Fruit fly (Drosophila melanogaster) whole organism, embryonic: ENCODE results near the gene nmo.

Source experiments
- Bdp1 ChIP-seq: fragments of 200-800 bp; sonication (Bioruptor generic); optimal IDR thresholded peaks from 3 replicates; lab custom pipeline; 2016; ENCODE audit warnings: missing biosample characterization, missing genetic modification characterization
- Bgb ChIP-seq: fragments of 200-800 bp; sonication (Bioruptor generic); IDR thresholded peaks from 2 replicates; pipeline ENCODE4 v1.3.6; 2022; ENCODE audit warnings: missing biosample characterization, missing genetic modification characterization; ENCODE audit not compliant: partially characterized antibody
- CG10979 ChIP-seq: fragments of 200-800 bp; sonication (Bioruptor generic); optimal IDR thresholded peaks from 2 replicates; lab custom pipeline; 2018; ENCODE audit warnings: missing biosample characterization, mild to moderate bottlenecking, missing genetic modification characterization, moderate library complexity
- CG11247 ChIP-seq: fragments of 200-800 bp; sonication (Bioruptor generic); IDR thresholded peaks from 2 replicates; pipeline ENCODE4 v1.3.6; 2022; ENCODE audit warnings: missing biosample characterization, missing genetic modification characterization
- CG11504 ChIP-seq: fragments of 200-800 bp; sonication (Bioruptor generic); optimal IDR thresholded peaks from 3 replicates; lab custom pipeline; 2019; ENCODE audit warnings: missing biosample characterization, mild to moderate bottlenecking, missing genetic modification characterization, moderate library complexity
- CG12104 ChIP-seq: fragments of 200-800 bp; sonication (Bioruptor generic); optimal IDR thresholded peaks from 3 replicates; lab custom pipeline; 2016; ENCODE audit warnings: missing biosample characterization, missing genetic modification characterization
- CG12391 ChIP-seq: fragments of 200-800 bp; sonication (Bioruptor generic); optimal IDR thresholded peaks from 3 replicates; lab custom pipeline; 2018; ENCODE audit warnings: missing biosample characterization, mild to moderate bottlenecking, missing genetic modification characterization, moderate library complexity
- CG13123 ChIP-seq: fragments of 200-800 bp; sonication (Bioruptor generic); optimal IDR thresholded peaks from 2 replicates; lab custom pipeline; 2016; ENCODE audit warnings: missing biosample characterization, missing genetic modification characterization
- CG14050 ChIP-seq: fragments of 200-800 bp; sonication (Bioruptor generic); IDR thresholded peaks from 3 replicates; pipeline ENCODE4 v1.3.6; 2022; ENCODE audit warnings: missing biosample characterization, missing genetic modification characterization
- CG3065 ChIP-seq: fragments of 200-800 bp; sonication (Bioruptor generic); optimal IDR thresholded peaks from 2 replicates; lab custom pipeline; 2016; ENCODE audit warnings: missing biosample characterization, missing genetic modification characterization
- CG34224 ChIP-seq: fragments of 200-800 bp; sonication (Bioruptor generic); IDR thresholded peaks from 3 replicates; pipeline ENCODE4 v1.3.6; 2022; ENCODE audit warnings: missing biosample characterization, missing genetic modification characterization; ENCODE audit not compliant: partially characterized antibody
- CG42726 ChIP-seq: fragments of 200-800 bp; sonication (Bioruptor generic); IDR thresholded peaks from 2 replicates; pipeline ENCODE4 v1.3.6; 2022; ENCODE audit warnings: missing biosample characterization, missing genetic modification characterization; ENCODE audit not compliant: partially characterized antibody
- CG43689 ChIP-seq: fragments of 200-800 bp; sonication (Bioruptor generic); IDR thresholded peaks from 2 replicates; pipeline ENCODE4 v1.3.6; 2022; ENCODE audit warnings: missing biosample characterization, missing genetic modification characterization
- CG4854 ChIP-seq: fragments of 200-800 bp; sonication (Bioruptor generic); optimal IDR thresholded peaks from 2 replicates; lab custom pipeline; 2016; ENCODE audit warnings: missing biosample characterization, missing genetic modification characterization, inconsistent platforms
- CG6854 ChIP-seq: fragments of 200-800 bp; sonication (Bioruptor generic); optimal IDR thresholded peaks from 3 replicates; lab custom pipeline; 2017; ENCODE audit warnings: missing biosample characterization, mild to moderate bottlenecking, missing genetic modification characterization
- CG7745 ChIP-seq: fragments of 200-800 bp; sonication (Bioruptor generic); optimal IDR thresholded peaks from 2 replicates; lab custom pipeline; 2018; ENCODE audit warnings: missing biosample characterization, mild to moderate bottlenecking, missing genetic modification characterization, moderate library complexity
- CG8089 ChIP-seq: fragments of 200-800 bp; sonication (Bioruptor generic); optimal IDR thresholded peaks from 3 replicates; lab custom pipeline; 2016; ENCODE audit warnings: missing biosample characterization, missing genetic modification characterization
- Chrac-16 ChIP-seq: fragments of 200-800 bp; sonication (Bioruptor generic); optimal IDR thresholded peaks from 3 replicates; lab custom pipeline; 2016; ENCODE audit warnings: missing biosample characterization, missing genetic modification characterization
- CkIIα-i1 ChIP-seq: fragments of 200-800 bp; sonication (Bioruptor generic); IDR thresholded peaks from 2 replicates; pipeline ENCODE4 v1.3.6; 2022; ENCODE audit warnings: missing biosample characterization, missing genetic modification characterization
- Elba2 ChIP-seq: fragments of 200-800 bp; sonication (Bioruptor generic); optimal IDR thresholded peaks from 3 replicates; lab custom pipeline; 2016; ENCODE audit warnings: missing biosample characterization, missing genetic modification characterization
- GATAe ChIP-seq: fragments of 200-800 bp; sonication (Bioruptor generic); conservative IDR thresholded peaks from 2 replicates; pipeline ENCODE4 v1.3.6; 2022; ENCODE audit warnings: missing biosample characterization, missing genetic modification characterization
- H15 ChIP-seq: fragments of 200-800 bp; sonication (Bioruptor generic); IDR thresholded peaks from 3 replicates; pipeline ENCODE4 v1.3.6; 2022; ENCODE audit warnings: missing biosample characterization, missing genetic modification characterization
- Hand ChIP-seq: fragments of 200-800 bp; sonication (Bioruptor generic); optimal IDR thresholded peaks from 2 replicates; lab custom pipeline; 2017; ENCODE audit warnings: mild to moderate bottlenecking, missing biosample characterization, missing genetic modification reagents, missing genetic modification characterization
- Mrtf ChIP-seq: fragments of 200-800 bp; sonication (Bioruptor generic); IDR thresholded peaks from 3 replicates; pipeline ENCODE4 v1.3.6; 2022; ENCODE audit warnings: missing biosample characterization, missing genetic modification characterization
- Myb ChIP-seq: fragments of 200-800 bp; sonication (Bioruptor generic); optimal IDR thresholded peaks from 2 replicates; lab custom pipeline; 2016; ENCODE audit warnings: missing biosample characterization, missing genetic modification characterization
- Nf-YA ChIP-seq: fragments of 200-800 bp; sonication (Bioruptor generic); IDR thresholded peaks from 2 replicates; pipeline ENCODE4 v1.3.6; 2022; ENCODE audit warnings: missing biosample characterization, missing genetic modification characterization
- Nf-YB ChIP-seq: fragments of 200-800 bp; sonication (Bioruptor generic); optimal IDR thresholded peaks from 3 replicates; lab custom pipeline; 2019; ENCODE audit warnings: missing biosample characterization, mild to moderate bottlenecking, missing genetic modification characterization, moderate library complexity
- Oli ChIP-seq: fragments of 200-800 bp; sonication (Bioruptor generic); optimal IDR thresholded peaks from 2 replicates; lab custom pipeline; 2018; ENCODE audit warnings: missing biosample characterization, mild to moderate bottlenecking, missing genetic modification characterization, moderate library complexity
- Sox102F ChIP-seq: fragments of 200-800 bp; sonication (Bioruptor generic); optimal IDR thresholded peaks from 2 replicates; lab custom pipeline; 2018; ENCODE audit warnings: missing biosample characterization, mild to moderate bottlenecking, missing genetic modification characterization, moderate library complexity
- Stat92E ChIP-seq, 3 experiments: fragments of >200 bp in 2 of 3; fragments of 200-800 bp in 1 of 3; sonication (Bioruptor generic) in 1 of 3; optimal IDR thresholded peaks; 2 replicates each; lab custom pipeline; 2017 to 2019; ENCODE audit warnings: missing biosample characterization in 3 of 3, missing genetic modification characterization in 3 of 3, mild to moderate bottlenecking in 1 of 3, moderate library complexity in 1 of 3
- Tbp ChIP-seq: fragments of >200 bp; optimal IDR thresholded peaks from 2 replicates; lab custom pipeline; 2018; ENCODE audit warnings: missing biosample characterization, missing genetic modification characterization
- amos ChIP-seq: fragments of 200-800 bp; sonication (Bioruptor generic); IDR thresholded peaks from 2 replicates; pipeline ENCODE4 v1.3.6; 2022; ENCODE audit warnings: missing biosample characterization, missing genetic modification characterization; ENCODE audit not compliant: partially characterized antibody
- bsh ChIP-seq, 2 experiments: fragments of 200-800 bp; sonication (Bioruptor generic); optimal IDR thresholded peaks; 2 replicates each; lab custom pipeline; 2017 to 2018; ENCODE audit warnings: mild to moderate bottlenecking in 2 of 2, missing biosample characterization in 2 of 2, missing genetic modification characterization in 2 of 2, moderate library complexity in 1 of 2
- cas ChIP-seq: fragments of 200-800 bp; sonication (Bioruptor generic); IDR thresholded peaks from 2 replicates; pipeline ENCODE4 v1.3.6; 2022; ENCODE audit warnings: missing biosample characterization, missing genetic modification characterization
- cg ChIP-seq: fragments of 200-800 bp; sonication (Bioruptor generic); optimal IDR thresholded peaks from 3 replicates; lab custom pipeline; 2019; ENCODE audit warnings: missing biosample characterization, mild to moderate bottlenecking, missing genetic modification characterization, moderate library complexity
- crc ChIP-seq: fragments of 200-800 bp; sonication (Bioruptor generic); optimal IDR thresholded peaks from 2 replicates; lab custom pipeline; 2016; ENCODE audit warnings: missing biosample characterization, missing genetic modification characterization
- danr ChIP-seq: fragments of 200-800 bp; sonication (Bioruptor generic); IDR thresholded peaks from 2 replicates; pipeline ENCODE4 v1.3.6; 2022; ENCODE audit warnings: missing biosample characterization, missing genetic modification characterization
- dm ChIP-seq: fragments of 200-800 bp; sonication (Bioruptor generic); optimal IDR thresholded peaks from 3 replicates; lab custom pipeline; 2016; ENCODE audit warnings: missing biosample characterization, missing genetic modification characterization
- eve ChIP-seq, 2 experiments: fragments of >200 bp; optimal IDR thresholded peaks; 2 replicates each; lab custom pipeline; 2017; ENCODE audit warnings: missing biosample characterization in 2 of 2, missing genetic modification characterization in 2 of 2
- exex ChIP-seq: fragments of 200-800 bp; sonication (Bioruptor generic); optimal IDR thresholded peaks from 4 replicates; lab custom pipeline; 2018; ENCODE audit warnings: missing biosample characterization, mild to moderate bottlenecking, missing genetic modification characterization, moderate library complexity
- fru ChIP-seq: fragments of >200 bp; optimal IDR thresholded peaks from 2 replicates; lab custom pipeline; 2017
- ftz-f1 ChIP-seq: fragments of 200-800 bp; sonication (Bioruptor generic); optimal IDR thresholded peaks from 2 replicates; lab custom pipeline; 2016; ENCODE audit warnings: missing biosample characterization, missing genetic modification characterization
- hb ChIP-seq: fragments of 200-800 bp; sonication (Bioruptor generic); IDR thresholded peaks from 3 replicates; pipeline ENCODE4 v1.3.6; 2022; ENCODE audit warnings: missing biosample characterization, missing genetic modification characterization; ENCODE audit not compliant: partially characterized antibody
- lmd ChIP-seq: fragments of 200-800 bp; sonication (Bioruptor generic); IDR thresholded peaks from 2 replicates; pipeline ENCODE4 v1.3.6; 2022; ENCODE audit warnings: missing biosample characterization, missing genetic modification characterization
- org-1 ChIP-seq: fragments of 200-800 bp; sonication (Bioruptor generic); optimal IDR thresholded peaks from 2 replicates; lab custom pipeline; 2017; ENCODE audit warnings: missing biosample characterization, missing genetic modification characterization
- pan ChIP-seq, 4 experiments: fragments of >200 bp in 3 of 4; fragments of 200-800 bp in 1 of 4; sonication (Bioruptor generic) in 1 of 4; optimal IDR thresholded peaks in 3 of 4; IDR thresholded peaks in 1 of 4; 2 replicates each; pipeline versions ENCODE4 v1.3.6 to Lab custom; 2017 to 2022; ENCODE audit warnings: missing biosample characterization in 2 of 4, missing genetic modification characterization in 2 of 4, mixed read lengths in 1 of 4
- pum ChIP-seq: fragments of 200-800 bp; sonication (Bioruptor generic); optimal IDR thresholded peaks from 2 replicates; lab custom pipeline; 2016; ENCODE audit warnings: missing biosample characterization, missing genetic modification characterization
- zfh2 ChIP-seq: fragments of 200-800 bp; sonication (Bioruptor generic); optimal IDR thresholded peaks from 2 replicates; lab custom pipeline; 2016; ENCODE audit warnings: missing biosample characterization, missing genetic modification characterization

The nmo gene

DNA sequence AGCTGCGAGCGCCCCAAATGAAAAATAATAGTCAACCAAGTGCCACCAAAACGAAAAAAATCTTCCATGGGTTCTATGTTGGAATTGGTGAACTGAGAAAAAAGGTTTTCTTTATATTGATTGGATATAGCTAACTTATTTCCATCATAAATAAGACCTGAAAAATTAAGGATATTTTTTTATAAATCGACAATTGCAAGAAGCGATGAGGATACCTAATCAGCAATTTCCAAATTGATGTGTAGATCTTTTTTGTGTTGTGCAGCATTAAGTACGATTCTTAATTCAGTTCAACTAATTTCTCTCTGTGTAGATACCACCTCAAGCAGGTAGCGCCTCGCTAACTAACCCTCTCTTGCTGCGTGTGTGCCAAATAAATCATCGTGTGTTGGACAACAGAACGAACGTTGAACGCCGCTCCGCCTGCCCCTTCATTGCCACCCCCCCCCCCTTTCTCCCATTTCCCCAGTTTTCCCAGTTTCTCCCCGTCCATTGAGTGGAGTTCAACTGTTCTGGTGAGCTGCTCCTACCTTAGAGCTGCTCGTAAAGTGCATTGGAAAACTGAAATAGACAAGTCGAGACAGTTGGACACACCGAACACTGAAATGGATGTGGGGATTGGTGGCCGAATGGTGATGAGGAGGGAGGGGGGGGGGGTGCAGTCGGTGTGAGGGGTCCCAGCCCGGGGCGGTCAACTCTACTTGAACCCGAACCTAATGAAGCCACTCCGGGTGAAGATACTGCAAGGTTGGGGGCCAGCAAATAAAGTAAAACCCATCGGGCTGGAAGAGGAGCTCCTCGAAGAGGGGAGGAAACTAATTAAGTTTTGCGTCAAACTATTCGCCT, 10.2 kb downstream of the nmo start (continued):
- TF ChIP-seq Bdp1 (GFP tag; lab: Kevin White, UChicago) (no peak), CG7745 (tag; lab: Kevin White, UChicago) (no peak), CG34224 (GFP tag; lab: Robert Waterston, UW) (no peak), org-1 (GFP tag; lab: Kevin White, UChicago) (peak; percentile 41), Stat92E (GFP tag; optimal IDR thresholded peaks at IDR 0.05; lab: Kevin White, UChicago) (peak in 1 of 3 experiments; percentile 46), Mrtf (GFP tag; lab: Robert Waterston, UW) (peak; percentile 35; the same call in 1 of the 3 replicates), crc (GFP tag; lab: Kevin White, UChicago) (peak; percentile 45), amos (GFP tag; lab: Robert Waterston, UW) (no peak), CG43689 (no peak), CG42726 (GFP tag; lab: Robert Waterston, UW) (no peak), cg (GFP tag; lab: Kevin White, UChicago) (peak; percentile 42), Tbp (GFP tag; lab: Kevin White, UChicago) (no peak), dm (GFP tag; lab: Kevin White, UChicago) (no peak), CG13123 (GFP tag; lab: Kevin White, UChicago) (no peak), CG12104 (GFP tag; lab: Kevin White, UChicago) (peak; percentile 63), exex (tag; lab: Kevin White, UChicago) (peak; percentile 41), lmd (peak; percentile 71; the same call in 1 of the 2 replicates), bsh (GFP tag; optimal IDR thresholded peaks at IDR 0.05; lab: Kevin White, UChicago) (peak; percentile 57 to 89), Nf-YB (peak; percentile 46), CG8089 (GFP tag; lab: Kevin White, UChicago) (no peak), CG12391 (tag; lab: Kevin White, UChicago) (peak; percentile 85), H15 (GFP tag; lab: Robert Waterston, UW) (peak; percentile 46; the same call in 1 of the 3 replicates), Oli (peak; percentile 77), zfh2 (GFP tag; lab: Kevin White, UChicago) (no peak), Elba2 (GFP tag; lab: Kevin White, UChicago) (no peak), CG4854 (GFP tag; lab: Kevin White, UChicago) (peak; percentile 7), pan (optimal IDR thresholded peaks at IDR 0.05; lab: Kevin White, UChicago) (no peak), pan (GFP tag; optimal IDR thresholded peaks at IDR 0.05 in 1 of 2, IDR thresholded peaks at IDR 0.05 in 1 of 2) (peak in 1 of 2 experiments; percentile 58), Sox102F (GFP tag; lab: Kevin White, UChicago) (peak; percentile 71), CG11504 (peak; percentile 74), ftz-f1 (GFP tag; lab: Kevin White, UChicago) (no peak), CG10979 (tag; lab: Kevin White, UChicago) (peak; percentile 92), GATAe (GFP tag; lab: Robert Waterston, UW) (no peak), CG6854 (GFP tag; lab: Kevin White, UChicago) (peak; percentile 27), Myb (no peak), eve (GFP tag; optimal IDR thresholded peaks at IDR 0.05; lab: Kevin White, UChicago) (peak; percentile 19 to 88), CG3065 (GFP tag; lab: Kevin White, UChicago) (no peak), Hand (GFP tag; lab: Kevin White, UChicago) (no peak), fru (no peak), pum (GFP tag; lab: Kevin White, UChicago) (peak; percentile 37), Bgb (no peak), cas (no peak), CG11247 (no peak), Chrac-16 (GFP tag; lab: Kevin White, UChicago) (peak; percentile 59), CG14050 (GFP tag; lab: Robert Waterston, UW) (peak; percentile 46; the same call in 1 of the 3 replicates), hb (GFP tag; lab: Robert Waterston, UW) (no peak), Nf-YA (GFP tag; lab: Robert Waterston, UW) (0 out of 2 replicates have a peak, but pooled peaks have one; percentile 29), CkIIα-i1 (GFP tag; lab: Robert Waterston, UW) (no peak), danr (GFP tag; lab: Robert Waterston, UW) (no peak)
